Fruit fly (Drosophila melanogaster) whole organism, embryonic: Measurements from ENCODE around the gene CG13250.
A peak's percentile ranks its signal among the peaks of the same experiment; 100 is the strongest.

Experiments used
- ATbp ChIP-seq: fragments of 200-800 bp; sonication (Bioruptor generic); optimal IDR thresholded peaks from 2 replicates; lab custom pipeline; 2017; ENCODE audit warnings: missing biosample characterization, mild to moderate bottlenecking, missing genetic modification characterization, missing genetic modification reagents
- B-H1 ChIP-seq: fragments of 200-800 bp; sonication (Bioruptor generic); IDR thresholded peaks from 3 replicates; pipeline ENCODE4 v1.3.6; 2022; ENCODE audit warnings: missing biosample characterization, missing genetic modification characterization
- CG10209 ChIP-seq: fragments of 200-800 bp; sonication (Bioruptor generic); optimal IDR thresholded peaks from 3 replicates; lab custom pipeline; 2017; ENCODE audit warnings: missing biosample characterization, mild to moderate bottlenecking, missing genetic modification characterization, missing genetic modification reagents
- CG10959 ChIP-seq: fragments of 200-800 bp; sonication (Bioruptor generic); IDR thresholded peaks from 2 replicates; pipeline ENCODE4 v1.3.6; 2022; ENCODE audit warnings: missing biosample characterization, missing genetic modification characterization
- CG11093 ChIP-seq: fragments of 200-800 bp; sonication (Bioruptor generic); IDR thresholded peaks from 3 replicates; pipeline ENCODE4 v1.3.6; 2022; ENCODE audit warnings: missing biosample characterization, missing genetic modification characterization
- CG11696 ChIP-seq: fragments of 200-800 bp; sonication (Bioruptor generic); IDR thresholded peaks from 2 replicates; pipeline ENCODE4 v1.3.6; 2022; ENCODE audit warnings: missing biosample characterization, missing genetic modification characterization
- CG12155 ChIP-seq: fragments of 200-800 bp; sonication (Bioruptor generic); optimal IDR thresholded peaks from 3 replicates; lab custom pipeline; 2016; ENCODE audit warnings: missing biosample characterization, missing genetic modification characterization
- CG13624 ChIP-seq: fragments of 200-800 bp; sonication (Bioruptor generic); optimal IDR thresholded peaks from 2 replicates; lab custom pipeline; 2016; ENCODE audit warnings: missing biosample characterization, missing genetic modification characterization
- CG15514 ChIP-seq: fragments of 200-800 bp; sonication (Bioruptor generic); optimal IDR thresholded peaks from 3 replicates; lab custom pipeline; 2017; ENCODE audit warnings: missing biosample characterization, missing genetic modification characterization, mild to moderate bottlenecking, moderate library complexity, missing genetic modification reagents
- CG30020 ChIP-seq: fragments of 200-800 bp; optimal IDR thresholded peaks from 2 replicates; lab custom pipeline; 2019; ENCODE audit warnings: missing biosample characterization, mild to moderate bottlenecking, missing genetic modification characterization, moderate library complexity
- CG3407 ChIP-seq: fragments of 200-800 bp; sonication (Bioruptor generic); optimal IDR thresholded peaks from 2 replicates; lab custom pipeline; 2018; ENCODE audit warnings: missing biosample characterization, mild to moderate bottlenecking, missing genetic modification characterization
- CG5953 ChIP-seq: fragments of 200-800 bp; sonication (Bioruptor generic); IDR thresholded peaks from 2 replicates; pipeline ENCODE4 v1.3.6; 2022; ENCODE audit warnings: missing biosample characterization, missing genetic modification characterization
- CG6654 ChIP-seq: fragments of 200-800 bp; sonication (Bioruptor generic); optimal IDR thresholded peaks from 2 replicates; lab custom pipeline; 2017; ENCODE audit warnings: missing biosample characterization, mild to moderate bottlenecking, missing genetic modification characterization
- CG6765 ChIP-seq: fragments of 200-800 bp; sonication (Bioruptor generic); optimal IDR thresholded peaks from 3 replicates; lab custom pipeline; 2017; ENCODE audit warnings: missing biosample characterization, mild to moderate bottlenecking, missing genetic modification characterization
- CG7556 ChIP-seq: fragments of 200-800 bp; sonication (Bioruptor generic); optimal IDR thresholded peaks from 2 replicates; lab custom pipeline; 2017; ENCODE audit warnings: missing biosample characterization, mild to moderate bottlenecking, missing genetic modification characterization
- CG8281 ChIP-seq: fragments of 200-800 bp; sonication (Bioruptor generic); optimal IDR thresholded peaks from 2 replicates; lab custom pipeline; 2018; ENCODE audit warnings: missing biosample characterization, mild to moderate bottlenecking, missing genetic modification characterization, moderate library complexity
- CG9215 ChIP-seq: fragments of 200-800 bp; sonication (Bioruptor generic); IDR thresholded peaks from 2 replicates; pipeline ENCODE4 v1.3.6; 2022; ENCODE audit warnings: missing biosample characterization, missing genetic modification characterization
- Fer3 ChIP-seq: fragments of 200-800 bp; sonication (Bioruptor generic); optimal IDR thresholded peaks from 2 replicates; lab custom pipeline; 2018; ENCODE audit warnings: missing biosample characterization, mild to moderate bottlenecking, missing genetic modification characterization, moderate library complexity
- H2.0 ChIP-seq: fragments of 200-800 bp; sonication (Bioruptor generic); IDR thresholded peaks from 2 replicates; pipeline ENCODE4 v1.3.6; 2022; ENCODE audit warnings: missing biosample characterization, missing genetic modification characterization
- Hmr ChIP-seq: fragments of 200-800 bp; sonication (Bioruptor generic); optimal IDR thresholded peaks from 3 replicates; lab custom pipeline; 2017; ENCODE audit warnings: mild to moderate bottlenecking, missing biosample characterization, missing genetic modification reagents, missing genetic modification characterization
- Hr78 ChIP-seq, 2 experiments: fragments of 200-800 bp in 1 of 2; fragments of >200 bp in 1 of 2; sonication (Bioruptor generic) in 1 of 2; optimal IDR thresholded peaks; 2 replicates each; lab custom pipeline; 2017 to 2019; ENCODE audit warnings: missing biosample characterization in 2 of 2, missing genetic modification characterization in 2 of 2, mild to moderate bottlenecking in 1 of 2, moderate library complexity in 1 of 2
- Lpt ChIP-seq: fragments of >200 bp; optimal IDR thresholded peaks from 2 replicates; lab custom pipeline; 2018; ENCODE audit warnings: missing biosample characterization, missing genetic modification characterization
- Mad ChIP-seq: fragments of 200-800 bp; sonication (Bioruptor generic); optimal IDR thresholded peaks from 2 replicates; lab custom pipeline; 2016; ENCODE audit warnings: missing biosample characterization, missing genetic modification characterization
- NFAT ChIP-seq: fragments of 200-800 bp; sonication (Bioruptor generic); IDR thresholded peaks from 2 replicates; pipeline ENCODE4 v1.3.6; 2022; ENCODE audit warnings: missing biosample characterization, missing genetic modification characterization
- Nf-YC ChIP-seq: fragments of 200-800 bp; optimal IDR thresholded peaks from 3 replicates; lab custom pipeline; 2019; ENCODE audit warnings: missing biosample characterization, mild to moderate bottlenecking, missing genetic modification characterization, moderate library complexity
- Rfx ChIP-seq: fragments of 200-800 bp; sonication (Bioruptor generic); IDR thresholded peaks from 2 replicates; pipeline ENCODE4 v1.3.6; 2022; ENCODE audit warnings: missing biosample characterization, missing genetic modification characterization
- Sox102F ChIP-seq: fragments of 200-800 bp; sonication (Bioruptor generic); optimal IDR thresholded peaks from 2 replicates; lab custom pipeline; 2018; ENCODE audit warnings: missing biosample characterization, mild to moderate bottlenecking, missing genetic modification characterization, moderate library complexity
- Trl ChIP-seq, 3 experiments: fragments of >200 bp in 2 of 3; fragments of 200-800 bp in 1 of 3; sonication (Bioruptor generic) in 1 of 3; optimal IDR thresholded peaks; 2 replicates in 1 of 3; 3 replicates in 2 of 3; lab custom pipeline; 2016 to 2017; ENCODE audit warnings: missing biosample characterization in 1 of 3, missing genetic modification characterization in 1 of 3
- ac ChIP-seq: fragments of 200-800 bp; sonication (Bioruptor generic); optimal IDR thresholded peaks from 3 replicates; lab custom pipeline; 2017; ENCODE audit warnings: missing biosample characterization, mild to moderate bottlenecking, missing genetic modification characterization
- btn ChIP-seq: fragments of 200-800 bp; sonication (Bioruptor generic); optimal IDR thresholded peaks from 2 replicates; lab custom pipeline; 2016; ENCODE audit warnings: missing biosample characterization, missing genetic modification characterization
- cad ChIP-seq: fragments of >200 bp; optimal IDR thresholded peaks from 2 replicates; lab custom pipeline; 2017; ENCODE audit warnings: missing biosample characterization, missing genetic modification characterization
- croc ChIP-seq: fragments of 200-800 bp; sonication (Bioruptor generic); conservative IDR thresholded peaks from 3 replicates; pipeline ENCODE4 v1.3.6; 2022; ENCODE audit warnings: missing biosample characterization, missing genetic modification characterization
- dimm ChIP-seq: fragments of 200-800 bp; sonication (Bioruptor generic); IDR thresholded peaks from 2 replicates; pipeline ENCODE4 v1.3.6; 2022; ENCODE audit warnings: missing biosample characterization, missing genetic modification characterization
- en ChIP-seq: fragments of 200-800 bp; sonication (Bioruptor generic); optimal IDR thresholded peaks from 2 replicates; lab custom pipeline; 2016; ENCODE audit warnings: missing biosample characterization, missing genetic modification characterization
- esg ChIP-seq: fragments of 200-800 bp; sonication (Bioruptor generic); conservative IDR thresholded peaks from 2 replicates; pipeline ENCODE4 v1.3.6; 2022; ENCODE audit warnings: missing biosample characterization, missing genetic modification characterization
- fd102C ChIP-seq: fragments of 200-800 bp; sonication (Bioruptor generic); optimal IDR thresholded peaks from 2 replicates; lab custom pipeline; 2018; ENCODE audit warnings: missing biosample characterization, mild to moderate bottlenecking, missing genetic modification characterization, moderate library complexity
- fd96Cb ChIP-seq: fragments of 200-800 bp; sonication (Bioruptor generic); optimal IDR thresholded peaks from 2 replicates; lab custom pipeline; 2018; ENCODE audit warnings: missing biosample characterization, mild to moderate bottlenecking, missing genetic modification characterization, moderate library complexity
- gcm2 ChIP-seq: fragments of 200-800 bp; sonication (Bioruptor generic); optimal IDR thresholded peaks from 2 replicates; lab custom pipeline; 2016; ENCODE audit warnings: missing biosample characterization, missing genetic modification characterization
- hkb ChIP-seq, 2 experiments: fragments of 200-800 bp in 1 of 2; fragments of >200 bp in 1 of 2; sonication (Bioruptor generic) in 1 of 2; IDR thresholded peaks in 1 of 2; optimal IDR thresholded peaks in 1 of 2; 2 replicates each; pipeline versions ENCODE4 v1.3.6 to Lab custom; 2017 to 2022; ENCODE audit warnings: missing biosample characterization in 1 of 2, missing genetic modification characterization in 1 of 2
- ind ChIP-seq: fragments of 200-800 bp; sonication (Bioruptor generic); optimal IDR thresholded peaks from 3 replicates; lab custom pipeline; 2016; ENCODE audit warnings: missing biosample characterization, missing genetic modification characterization
- nerfin-1 ChIP-seq: fragments of 200-800 bp; sonication (Bioruptor generic); optimal IDR thresholded peaks from 3 replicates; lab custom pipeline; 2019; ENCODE audit warnings: missing biosample characterization, mild to moderate bottlenecking, missing genetic modification characterization, moderate library complexity
- repo ChIP-seq: fragments of 200-800 bp; sonication (Bioruptor generic); optimal IDR thresholded peaks from 2 replicates; lab custom pipeline; 2016; ENCODE audit warnings: missing biosample characterization, missing genetic modification characterization
- seq ChIP-seq: fragments of 200-800 bp; sonication (Bioruptor generic); IDR thresholded peaks from 2 replicates; pipeline ENCODE4 v1.3.6; 2022; ENCODE audit warnings: missing biosample characterization, missing genetic modification characterization
- so ChIP-seq: fragments of 200-800 bp; sonication (Bioruptor generic); IDR thresholded peaks from 3 replicates; pipeline ENCODE4 v1.3.6; 2022; ENCODE audit warnings: missing biosample characterization, missing genetic modification characterization
- twi ChIP-seq: fragments of 200-800 bp; optimal IDR thresholded peaks from 2 replicates; lab custom pipeline; 2019; ENCODE audit warnings: missing biosample characterization, mild to moderate bottlenecking, missing genetic modification characterization, moderate library complexity
- vnd ChIP-seq: fragments of 200-800 bp; sonication (Bioruptor generic); IDR thresholded peaks from 3 replicates; pipeline ENCODE4 v1.3.6; 2022; ENCODE audit warnings: missing biosample characterization, missing genetic modification characterization; ENCODE audit not compliant: partially characterized antibody
- zen2 ChIP-seq: fragments of 200-800 bp; sonication (Bioruptor generic); IDR thresholded peaks from 3 replicates; pipeline ENCODE4 v1.3.6; 2022; ENCODE audit warnings: missing biosample characterization, missing genetic modification characterization; ENCODE audit not compliant: partially characterized antibody
- zf30C ChIP-seq: fragments of 200-800 bp; sonication (Bioruptor generic); optimal IDR thresholded peaks from 3 replicates; lab custom pipeline; 2018; ENCODE audit warnings: missing biosample characterization, mild to moderate bottlenecking, missing genetic modification characterization

CG13250 gene

dm6 chr3L:20493417-20494261 is 39.9 kb upstream of the CG13250 start (continued):
- TF ChIP-seq CG6765 (GFP tag; lab: Kevin White, UChicago) (peak; percentile 42), fd96Cb (tag; lab: Kevin White, UChicago) (peak; percentile 73), CG3407 (peak; percentile 35), dimm (GFP tag; lab: Robert Waterston, UW) (no peak), NFAT (GFP tag; lab: Robert Waterston, UW) (no peak; the same call in 1 of the 2 replicates), CG15514 (GFP tag; lab: Kevin White, UChicago) (peak; percentile 56), Mad (GFP tag; lab: Kevin White, UChicago) (no peak), CG13624 (GFP tag; lab: Kevin White, UChicago) (peak; percentile 51), CG7556 (GFP tag; lab: Kevin White, UChicago) (peak; percentile 82), seq (GFP tag; lab: Robert Waterston, UW) (peak; percentile 66), twi (peak; percentile 5), Hmr (GFP tag; lab: Kevin White, UChicago) (peak; percentile 85), en (peak; percentile 24), repo (GFP tag; lab: Kevin White, UChicago) (no peak), vnd (no peak), Rfx (GFP tag; lab: Robert Waterston, UW) (peak; percentile 83), CG12155 (peak; percentile 72), ind (GFP tag; lab: Kevin White, UChicago) (peak; percentile 67), so (GFP tag; lab: Robert Waterston, UW) (peak; percentile 73; the same call in 2 of the 3 replicates), Nf-YC (tag; lab: Kevin White, UChicago) (peak; percentile 35), B-H1 (GFP tag; lab: Robert Waterston, UW) (peak; percentile 73), hkb (optimal IDR thresholded peaks at IDR 0.05; lab: Kevin White, UChicago) (no peak), hkb (GFP tag; IDR thresholded peaks at IDR 0.05; lab: Robert Waterston, UW) (peak; percentile 76), CG5953 (GFP tag; lab: Robert Waterston, UW) (peak; percentile 36; the same call in 1 of the 2 replicates), Fer3 (peak; percentile 78), CG6654 (GFP tag; lab: Kevin White, UChicago) (peak; percentile 10), CG10209 (GFP tag; lab: Kevin White, UChicago) (peak; percentile 56), fd102C (GFP tag; lab: Kevin White, UChicago) (peak; percentile 6), croc (GFP tag; lab: Robert Waterston, UW) (no peak), Sox102F (peak; percentile 83), H2.0 (GFP tag; lab: Robert Waterston, UW) (peak; percentile 71), Lpt (GFP tag; lab: Kevin White, UChicago) (no peak), CG30020 (tag; lab: Kevin White, UChicago) (no peak), nerfin-1 (tag; lab: Kevin White, UChicago) (peak; percentile 15), Hr78 (GFP tag; optimal IDR thresholded peaks at IDR 0.05; lab: Kevin White, UChicago) (peak in 1 of 2 experiments; percentile 44), Trl (optimal IDR thresholded peaks at IDR 0.05; lab: Kevin White, UChicago) (peak; percentile 56 to 84), Trl (GFP tag; optimal IDR thresholded peaks at IDR 0.05; lab: Kevin White, UChicago) (no peak), ATbp (GFP tag; lab: Kevin White, UChicago) (peak; percentile 55), esg (GFP tag; lab: Robert Waterston, UW) (peak; percentile 64), CG9215 (GFP tag; lab: Robert Waterston, UW) (peak; percentile 49), CG11093 (GFP tag; lab: Robert Waterston, UW) (peak; percentile 32; the same call in 1 of the 3 replicates), zf30C (GFP tag; lab: Kevin White, UChicago) (no peak), zen2 (GFP tag; lab: Robert Waterston, UW) (no peak), gcm2 (GFP tag; lab: Kevin White, UChicago) (no peak), ac (GFP tag; lab: Kevin White, UChicago) (no peak), cad (GFP tag; lab: Kevin White, UChicago) (no peak), CG11696 (GFP tag; lab: Robert Waterston, UW) (peak; percentile 59), CG8281 (no peak), btn (GFP tag; lab: Kevin White, UChicago) (peak; percentile 15), CG10959 (GFP tag; lab: Robert Waterston, UW) (no peak)
